Fruit fly (Drosophila melanogaster) whole organism, larva: ENCODE measurements around the gene Polr1E.

Source experiments
- noc ChIP-seq: fragments of 200-800 bp; sonication (Bioruptor generic); optimal IDR thresholded peaks from 3 replicates; lab custom pipeline; 2019; ENCODE audit warnings: missing biosample characterization, mild to moderate bottlenecking, missing genetic modification characterization, moderate library complexity

The Polr1E gene

DNA sequence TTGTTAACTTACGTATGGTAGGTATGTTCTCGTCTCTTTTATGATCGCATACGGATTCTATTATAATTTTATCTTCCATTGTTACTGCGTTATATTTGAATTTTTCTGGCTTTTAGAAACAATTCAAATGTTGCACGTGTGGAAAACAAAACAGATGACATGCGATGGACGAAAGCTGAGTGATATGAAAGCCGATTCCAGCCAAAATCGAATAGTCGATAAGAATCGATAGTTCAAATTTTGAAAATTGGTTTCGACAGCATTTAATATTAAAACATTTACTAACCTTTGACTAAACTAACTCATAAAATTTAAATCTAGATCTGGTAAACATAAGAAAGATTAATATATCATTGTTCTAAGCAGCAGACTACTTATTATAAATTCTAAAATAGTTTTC lies at the start of gene Polr1E:
Gene Polr1E (minus strand): TSS at position 160 of the 400 bp plus-strand sequence.
- no peak for TF ChIP-seq noc (tag; lab: Kevin White, UChicago)

dm6 chr3R:18338493-18338892 lies 37.0 kb upstream of the Polr1E start:
- TF ChIP-seq noc (tag; lab: Kevin White, UChicago): no peak

dm6 chr3R:18328842-18329241 lies 27.3 kb upstream of the Polr1E start, which contains the start of gene naz:
naz (minus strand) TSS chr3R:18328942.
- TF ChIP-seq noc (tag; lab: Kevin White, UChicago): no peak

- TF ChIP-seq noc (tag; lab: Kevin White, UChicago): no peak
These were observed 13.5 kb upstream of the Polr1E start for dm6 chr3R:18314824-18315690.

dm6 chr3R:18314320-18314719 lies 12.8 kb upstream of the Polr1E start, which contains the start of gene PKD:
PKD (minus strand) TSS chr3R:18314407.
- TF ChIP-seq noc (tag; lab: Kevin White, UChicago): no peak

DNA sequence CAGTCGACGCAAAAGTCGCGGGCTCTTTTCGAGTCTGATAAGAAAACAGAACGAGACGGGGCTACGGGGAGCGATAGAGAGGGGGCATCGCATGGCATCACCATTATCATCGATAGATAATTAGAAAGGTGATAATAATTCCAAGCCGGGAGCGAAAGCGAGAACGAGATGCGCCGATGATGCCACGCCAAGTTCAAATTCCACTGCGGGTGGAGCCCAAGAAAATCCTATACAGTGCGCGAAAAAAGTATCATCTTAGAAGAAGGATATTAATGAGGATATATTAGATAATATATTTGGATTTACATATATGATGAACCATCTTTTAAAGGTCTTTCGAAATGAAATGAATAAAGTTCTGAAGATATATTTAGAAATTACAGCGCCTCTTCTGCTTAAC lies 11.2 kb upstream of the Polr1E start:
- TF ChIP-seq noc (tag; lab: Kevin White, UChicago): peak; percentile 30

dm6 chr3R:18311368-18311919 lies 9.9 kb upstream of the Polr1E start:
- peak; percentile 10 for TF ChIP-seq noc (tag; lab: Kevin White, UChicago)

DNA sequence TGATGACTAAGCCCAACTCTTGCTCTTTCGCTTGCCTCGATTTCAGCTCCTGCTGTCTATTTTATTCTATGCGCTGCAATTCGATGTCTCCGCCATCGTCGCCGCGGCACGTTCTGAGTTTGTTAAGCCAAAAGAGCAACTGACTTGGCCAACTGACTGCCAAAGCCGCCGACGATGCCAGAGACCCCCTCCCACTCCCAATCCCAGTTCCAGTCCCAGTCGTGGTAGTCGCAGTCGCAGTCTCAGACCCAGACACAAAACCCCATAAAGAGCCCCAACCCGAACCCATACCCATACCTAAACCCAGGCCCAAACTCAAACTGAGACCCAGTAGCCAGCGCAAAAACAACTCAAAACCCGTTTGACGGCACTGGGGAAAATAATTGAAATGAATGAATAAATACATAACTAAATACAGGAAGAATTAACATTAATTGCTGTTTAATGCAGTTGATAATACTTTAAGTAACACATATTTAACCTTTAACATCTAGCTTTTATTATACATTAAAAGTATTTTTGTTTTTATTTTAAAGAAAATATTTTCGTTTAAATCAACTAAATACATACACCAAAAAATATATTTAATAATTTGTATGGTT lies 9.3 kb upstream of the Polr1E start:
- TF ChIP-seq noc (tag; lab: Kevin White, UChicago): no peak

dm6 chr3R:18309910-18310309 lies 8.4 kb upstream of the Polr1E start:
- no peak for TF ChIP-seq noc (tag; lab: Kevin White, UChicago)

dm6 chr3R:18302749-18303148 lies 1.2 kb upstream of the Polr1E start, which contains the start of gene CG7126:
CG7126 (minus strand) TSS chr3R:18302849.
- TF ChIP-seq noc (tag; lab: Kevin White, UChicago): no peak

DNA sequence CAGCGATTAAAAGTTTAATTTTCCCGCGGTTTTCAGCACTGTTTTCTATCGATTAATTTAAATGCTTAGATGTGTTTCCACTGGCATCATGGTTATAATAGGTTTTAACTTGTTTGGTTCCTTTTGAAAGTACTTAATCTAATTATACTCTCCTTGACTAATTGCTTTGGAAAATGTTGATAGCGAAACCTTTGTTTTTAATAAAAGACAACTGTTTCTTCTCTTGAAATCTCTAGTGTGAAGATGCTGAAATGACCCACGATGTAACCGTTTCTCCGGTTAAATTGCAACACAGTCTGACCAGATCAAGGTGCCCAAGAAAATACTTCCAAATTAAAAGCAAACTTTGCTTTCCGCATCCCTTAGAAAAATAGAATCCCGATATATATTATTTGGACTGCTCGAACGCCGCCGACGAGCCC lies 2.6 kb downstream of the Polr1E start, which contains the start of gene Dlc90F:
Gene Dlc90F (plus strand): TSS at position 330 of the 422 bp plus-strand sequence.
- peak; percentile 6 for TF ChIP-seq noc (tag; lab: Kevin White, UChicago)

- peak; percentile 30 for TF ChIP-seq noc (tag; lab: Kevin White, UChicago)
These were observed 3.1 kb downstream of the Polr1E start for dm6 chr3R:18298298-18298899.

dm6 chr3R:18297444-18298297 lies 3.9 kb downstream of the Polr1E start:
- no peak for TF ChIP-seq noc (tag; lab: Kevin White, UChicago)

DNA sequence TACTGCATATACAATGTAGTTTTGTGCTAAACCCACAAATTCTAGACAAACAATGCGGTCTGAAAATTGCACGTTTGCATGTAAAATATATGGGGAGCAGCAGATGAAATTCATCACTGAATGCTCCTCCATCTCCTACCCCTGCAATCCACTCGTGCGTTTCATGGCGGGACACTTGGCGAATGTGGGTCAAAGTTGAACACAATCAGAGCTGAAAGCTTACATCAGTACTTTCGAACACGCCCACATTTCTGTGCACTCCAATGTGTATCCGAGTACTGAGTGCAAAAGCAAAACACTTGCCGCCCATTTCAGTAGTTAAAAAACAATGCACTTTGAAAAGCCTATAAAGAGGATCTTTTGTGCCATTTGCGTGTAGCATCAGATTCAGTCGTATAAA lies 4.8 kb downstream of the Polr1E start:
- no peak for TF ChIP-seq noc (tag; lab: Kevin White, UChicago)

DNA sequence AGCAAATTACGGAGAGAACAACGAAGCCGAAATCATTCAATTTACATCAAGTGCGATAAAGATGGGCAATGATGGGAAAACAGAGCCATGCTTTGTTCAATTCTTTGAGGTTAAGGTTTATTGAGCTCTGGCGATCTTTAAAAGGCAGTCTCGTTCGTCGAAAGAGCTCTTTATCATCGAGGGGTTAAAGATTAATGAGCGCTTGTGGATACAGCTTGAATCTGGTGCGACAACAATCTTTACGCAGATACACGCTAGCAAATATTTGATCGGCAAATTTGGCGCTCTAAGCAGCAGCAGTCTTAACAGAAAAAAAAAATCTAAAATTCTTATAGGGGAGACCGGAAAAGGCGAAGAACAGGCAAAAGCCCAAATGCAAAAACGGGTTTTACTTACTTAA lies 5.4 kb downstream of the Polr1E start:
- TF ChIP-seq noc (tag; lab: Kevin White, UChicago): no peak
